Worm (Caenorhabditis elegans): ENCODE results near the gene mrp-5.

DNA sequence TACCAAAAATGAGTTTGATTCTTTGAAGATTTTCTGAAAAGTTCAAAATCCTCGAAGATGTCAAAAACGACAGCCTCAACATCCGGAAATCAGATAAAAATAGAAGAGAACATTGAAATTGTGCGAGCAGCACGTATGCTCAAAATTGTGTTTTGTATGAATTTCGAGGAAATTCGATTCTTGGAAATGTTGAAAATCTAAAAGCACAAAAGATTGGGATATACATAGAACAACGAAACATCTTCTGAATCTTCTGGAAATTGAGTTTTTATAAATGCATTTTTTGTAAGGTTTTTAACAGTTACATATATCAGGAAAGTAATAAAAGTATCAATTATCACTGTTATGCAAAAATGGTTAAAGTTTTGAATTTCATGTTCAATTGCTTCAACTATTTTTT lies 35.4 kb downstream of the mrp-5 start:
- TF ChIP-seq mdl-1 (tag; optimal IDR thresholded peaks at IDR 0.05) (no peak), sox-4 (tag; optimal IDR thresholded peaks at IDR 0.05) (no peak), elt-2 (tag; optimal IDR thresholded peaks at IDR 0.05) (no peak), ztf-11 (tag; optimal IDR thresholded peaks at IDR 0.05) (no peak), elt-3 (tag; optimal IDR thresholded peaks at IDR 0.05) (no peak), nhr-77 (tag; optimal IDR thresholded peaks at IDR 0.05) (no peak), snpc-4 (tag; optimal IDR thresholded peaks at IDR 0.05) (no peak), mep-1 (tag; optimal IDR thresholded peaks at IDR 0.05) (no peak), zag-1 (tag; optimal IDR thresholded peaks at IDR 0.05) (no peak), vab-15 (tag; optimal IDR thresholded peaks at IDR 0.05) (no peak), sup-37 (GFP tag; optimal IDR thresholded peaks at IDR 0.05) (no peak), lsy-2 (tag; optimal IDR thresholded peaks at IDR 0.05) (no peak), efl-1 (optimal IDR thresholded peaks at IDR 0.05) (no peak), efl-1 (GFP tag; optimal IDR thresholded peaks at IDR 0.05 in 1 of 2) (no peak), lin-15B (tag; optimal IDR thresholded peaks at IDR 0.05) (no peak)
